Fruit fly (Drosophila melanogaster) whole organism, prepupa: Measurements from ENCODE around the gene hwt.

ENCODE experiments used
- CG11294 ChIP-seq: fragments of 200-800 bp; sonication (Bioruptor generic); IDR thresholded peaks from 2 replicates; pipeline ENCODE4 v1.3.6; 2022; ENCODE audit warnings: missing biosample characterization, missing genetic modification characterization
- CG11902 ChIP-seq: fragments of 200-800 bp; sonication (Bioruptor generic); optimal IDR thresholded peaks from 3 replicates; lab custom pipeline; 2016; ENCODE audit warnings: missing biosample characterization, missing genetic modification characterization
- CG3919 ChIP-seq: fragments of 200-800 bp; sonication (Bioruptor generic); optimal IDR thresholded peaks from 3 replicates; lab custom pipeline; 2016; ENCODE audit warnings: missing biosample characterization, missing genetic modification characterization
- CG7368 ChIP-seq: fragments of 200-800 bp; sonication (Bioruptor generic); optimal IDR thresholded peaks from 3 replicates; lab custom pipeline; 2016; ENCODE audit warnings: missing biosample characterization, missing genetic modification characterization
- Ets96B ChIP-seq: fragments of 200-800 bp; optimal IDR thresholded peaks from 2 replicates; lab custom pipeline; 2019; ENCODE audit warnings: missing biosample characterization, mild to moderate bottlenecking, missing genetic modification characterization, moderate library complexity
- Hr4 ChIP-seq: fragments of 200-800 bp; sonication (Bioruptor generic); optimal IDR thresholded peaks from 3 replicates; lab custom pipeline; 2016; ENCODE audit warnings: missing biosample characterization, missing genetic modification characterization
- OdsH ChIP-seq: fragments of 200-800 bp; sonication (Bioruptor generic); optimal IDR thresholded peaks from 3 replicates; lab custom pipeline; 2016; ENCODE audit warnings: missing biosample characterization, missing genetic modification characterization
- achi ChIP-seq: fragments of 200-800 bp; sonication (Bioruptor generic); optimal IDR thresholded peaks from 3 replicates; lab custom pipeline; 2016; ENCODE audit warnings: missing biosample characterization, missing genetic modification characterization
- lz ChIP-seq: fragments of 200-800 bp; sonication (Bioruptor generic); optimal IDR thresholded peaks from 3 replicates; lab custom pipeline; 2016; ENCODE audit warnings: missing biosample characterization, missing genetic modification characterization
- net ChIP-seq: fragments of 200-800 bp; sonication (Bioruptor generic); optimal IDR thresholded peaks from 3 replicates; lab custom pipeline; 2016; ENCODE audit warnings: missing biosample characterization, missing genetic modification characterization
- salr ChIP-seq, 2 experiments: fragments of 200-800 bp; sonication (Bioruptor generic); optimal IDR thresholded peaks; 3 replicates each; lab custom pipeline; 2016 to 2018; ENCODE audit warnings: missing biosample characterization in 2 of 2, missing genetic modification characterization in 2 of 2, mild to moderate bottlenecking in 1 of 2

DNA sequence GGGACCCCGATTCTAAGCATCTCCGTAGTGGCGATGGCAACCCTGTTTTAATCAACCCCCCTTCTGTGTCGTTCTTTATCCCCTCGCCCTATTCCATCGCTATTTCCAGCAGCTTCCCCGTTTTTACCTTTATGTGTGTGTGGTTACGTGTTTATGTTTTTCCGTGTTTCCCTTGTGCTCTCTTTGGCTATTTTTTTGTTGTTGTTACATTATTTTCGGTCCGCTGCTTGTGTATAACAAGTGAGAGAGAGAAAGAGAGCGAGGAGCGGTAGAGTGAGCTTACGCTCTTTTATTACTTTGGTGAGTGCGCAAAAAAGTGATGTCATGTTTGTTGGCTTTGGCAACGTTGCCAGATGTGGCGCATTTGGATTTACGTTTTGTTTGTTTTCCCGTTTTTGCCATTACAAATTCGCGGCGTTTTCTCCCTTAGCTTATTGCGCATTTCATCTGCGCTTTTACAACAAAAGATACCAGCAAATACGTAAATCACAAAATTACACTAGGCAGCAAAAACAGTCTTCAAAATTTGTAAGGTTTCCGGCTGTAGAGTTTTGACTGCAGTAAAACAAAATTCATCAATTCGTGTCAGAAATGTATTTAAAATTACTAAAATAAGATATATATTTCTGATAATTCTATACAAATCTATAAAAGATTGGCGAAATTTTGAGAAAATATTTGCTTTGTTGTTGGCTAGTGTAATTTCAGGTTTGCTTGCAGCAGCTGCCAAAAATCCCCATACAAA lies 97.9 kb downstream of the hwt start:
- TF ChIP-seq CG11294 (GFP tag; lab: Robert Waterston, UW) (no peak), Hr4 (GFP tag; lab: Kevin White, UChicago) (peak; percentile 37), CG7368 (GFP tag; lab: Kevin White, UChicago) (no peak), net (peak; percentile 8), salr (GFP tag; optimal IDR thresholded peaks at IDR 0.05; lab: Kevin White, UChicago) (peak in 1 of 2 experiments; percentile 9), CG11902 (GFP tag; lab: Kevin White, UChicago) (peak; percentile 17), achi (GFP tag; lab: Kevin White, UChicago) (peak; percentile 43), lz (GFP tag; lab: Kevin White, UChicago) (peak; percentile 23), OdsH (peak; percentile 23), CG3919 (GFP tag; lab: Kevin White, UChicago) (no peak), Ets96B (tag; lab: Kevin White, UChicago) (peak; percentile 3)
